Worm (Caenorhabditis elegans) whole organism, early embryonic: Measurements from ENCODE around the gene end-1.

ENCODE experiments used
- ama-1 ChIP-seq: fragments of 150-350 bp; optimal IDR thresholded peaks from 2 replicates; lab custom pipeline; 2014
- ceh-13 ChIP-seq: fragments of 200-800 bp; sonication (Bioruptor generic); optimal IDR thresholded peaks from 2 replicates; lab custom pipeline; 2018; ENCODE audit warnings: mild to moderate bottlenecking, missing genetic modification characterization, missing compliant biosample characterization
- ceh-36 ChIP-seq: sonication (generic microtip); optimal IDR thresholded peaks from 2 replicates; lab custom pipeline; 2016; ENCODE audit warnings: missing genetic modification characterization, inconsistent platforms, missing compliant biosample characterization
- hmg-4 ChIP-seq: fragments of 200-800 bp; sonication (Bioruptor generic); optimal IDR thresholded peaks from 2 replicates; lab custom pipeline; 2018; ENCODE audit warnings: mild to moderate bottlenecking, missing genetic modification characterization, missing compliant biosample characterization
- hnd-1 ChIP-seq: sonication (generic microtip); optimal IDR thresholded peaks from 2 replicates; lab custom pipeline; 2016; ENCODE audit warnings: missing genetic modification characterization, missing compliant biosample characterization
- sea-1 ChIP-seq: fragments of 200-800 bp; sonication (Bioruptor generic); conservative IDR thresholded peaks from 2 replicates; pipeline ENCODE4 v1.3.6; 2022; ENCODE audit warnings: missing genetic modification characterization, missing compliant biosample characterization
- tra-4 ChIP-seq: sonication (generic microtip); optimal IDR thresholded peaks from 2 replicates; lab custom pipeline; 2017; ENCODE audit warnings: missing genetic modification characterization, missing compliant biosample characterization

- no peak for TF ChIP-seq tra-4
- no peak for TF ChIP-seq ama-1 (lab: Kevin White, UChicago)
- no peak for TF ChIP-seq ceh-36 (tag; lab: Kevin White, UChicago)
- no peak for TF ChIP-seq ceh-13 (GFP tag; lab: Kevin White, UChicago)
- no peak for TF ChIP-seq hnd-1
- TF ChIP-seq hmg-4 (GFP tag; lab: Kevin White, UChicago): no peak
- TF ChIP-seq sea-1 (GFP tag; lab: Robert Waterston, UW): no peak
Measured at ce11 chrV:14005812-14006211, 20.9 kb downstream of the end-1 start, which contains the start of gene ric-7.
